Worm (Caenorhabditis elegans) whole organism, late embryonic: Measurements from ENCODE around the gene srw-10.

ENCODE experiments used
- C08G9.2 ChIP-seq: sonication (generic microtip); optimal IDR thresholded peaks from 2 replicates; lab custom pipeline; 2016; ENCODE audit warnings: mild to moderate bottlenecking, missing genetic modification characterization, moderate library complexity, missing compliant biosample characterization
- C38D4.7 ChIP-seq: fragments of 200-800 bp; sonication (Bioruptor generic); optimal IDR thresholded peaks from 2 replicates; lab custom pipeline; 2018; ENCODE audit warnings: mild to moderate bottlenecking, missing genetic modification characterization, moderate library complexity, missing compliant biosample characterization
- K02D7.2 ChIP-seq: sonication (generic microtip); optimal IDR thresholded peaks from 2 replicates; lab custom pipeline; 2017; ENCODE audit warnings: mild to moderate bottlenecking, missing genetic modification characterization, missing compliant biosample characterization
- K09A11.1 ChIP-seq: sonication (generic microtip); optimal IDR thresholded peaks from 2 replicates; lab custom pipeline; 2017; ENCODE audit warnings: antibody characterized with exemption, mild to moderate bottlenecking, missing genetic modification characterization, missing compliant biosample characterization; ENCODE audit not compliant: insufficient read depth
- Y22D7AL.16 ChIP-seq: sonication (generic microtip); optimal IDR thresholded peaks from 2 replicates; lab custom pipeline; 2016; ENCODE audit warnings: missing genetic modification characterization, missing compliant biosample characterization
- ahr-1 ChIP-seq: sonication (generic microtip); optimal IDR thresholded peaks from 2 replicates; lab custom pipeline; 2016; ENCODE audit warnings: missing genetic modification characterization, missing compliant biosample characterization
- ceh-14 ChIP-seq: sonication (generic microtip); optimal IDR thresholded peaks from 2 replicates; lab custom pipeline; 2016; ENCODE audit warnings: missing genotype, missing genetic modification characterization, missing compliant biosample characterization
- ceh-19 ChIP-seq: fragments of 200-800 bp; sonication (Bioruptor generic); optimal IDR thresholded peaks from 2 replicates; lab custom pipeline; 2018; ENCODE audit warnings: mild to moderate bottlenecking, missing genetic modification characterization, missing compliant biosample characterization
- ceh-22 ChIP-seq: sonication (generic microtip); optimal IDR thresholded peaks from 2 replicates; lab custom pipeline; 2017; ENCODE audit warnings: missing biosample characterization, missing genetic modification characterization
- ceh-24 ChIP-seq: sonication (generic microtip); optimal IDR thresholded peaks from 2 replicates; lab custom pipeline; 2016; ENCODE audit warnings: mild to moderate bottlenecking, missing genetic modification characterization, missing compliant biosample characterization
- ceh-30 ChIP-seq: fragments of 150-350 bp; optimal IDR thresholded peaks from 2 replicates; lab custom pipeline; 2014; ENCODE audit warnings: missing biosample characterization, missing genetic modification characterization
- ceh-31 ChIP-seq: sonication (generic microtip); optimal IDR thresholded peaks from 2 replicates; lab custom pipeline; 2016; ENCODE audit warnings: missing genetic modification characterization, missing compliant biosample characterization
- ceh-34 ChIP-seq: sonication (generic microtip); optimal IDR thresholded peaks from 2 replicates; lab custom pipeline; 2016; ENCODE audit warnings: mild to moderate bottlenecking, missing genetic modification characterization, missing compliant biosample characterization
- ceh-45 ChIP-seq: fragments of 200-800 bp; sonication (Bioruptor generic); IDR thresholded peaks from 2 replicates; pipeline ENCODE4 v1.3.6; 2022; ENCODE audit warnings: missing genetic modification reagents, missing genetic modification characterization, missing compliant biosample characterization
- ceh-48 ChIP-seq: sonication (generic microtip); optimal IDR thresholded peaks from 2 replicates; lab custom pipeline; 2016; ENCODE audit warnings: missing genetic modification characterization, inconsistent platforms, missing compliant biosample characterization
- ceh-6 ChIP-seq: fragments of 200-800 bp; sonication (Bioruptor generic); optimal IDR thresholded peaks from 2 replicates; lab custom pipeline; 2018; ENCODE audit warnings: mild to moderate bottlenecking, missing genetic modification characterization, missing compliant biosample characterization
- ceh-9 ChIP-seq: sonication (generic microtip); optimal IDR thresholded peaks from 2 replicates; lab custom pipeline; 2016; ENCODE audit warnings: mild to moderate bottlenecking, missing genetic modification characterization, inconsistent platforms, missing compliant biosample characterization
- che-1 ChIP-seq: sonication (generic microtip); optimal IDR thresholded peaks from 2 replicates; lab custom pipeline; 2016; ENCODE audit warnings: mild to moderate bottlenecking, missing genetic modification characterization, missing compliant biosample characterization
- dve-1 ChIP-seq: sonication (generic microtip); optimal IDR thresholded peaks from 2 replicates; lab custom pipeline; 2017; ENCODE audit warnings: antibody characterized with exemption, mild to moderate bottlenecking, missing genetic modification characterization, missing compliant biosample characterization
- elt-2 ChIP-seq: sonication (generic microtip); optimal IDR thresholded peaks from 2 replicates; lab custom pipeline; 2016; ENCODE audit warnings: missing genetic modification reagents, missing genetic modification characterization, missing compliant biosample characterization
- elt-4 ChIP-seq: sonication (generic microtip); optimal IDR thresholded peaks from 2 replicates; lab custom pipeline; 2016; ENCODE audit warnings: missing genetic modification characterization, missing compliant biosample characterization
- eyg-1 ChIP-seq: sonication (generic microtip); optimal IDR thresholded peaks from 2 replicates; lab custom pipeline; 2016; ENCODE audit warnings: missing genotype, missing genetic modification characterization, missing compliant biosample characterization
- fkh-10 ChIP-seq: fragments of 150-350 bp; optimal IDR thresholded peaks from 2 replicates; lab custom pipeline; 2014; ENCODE audit warnings: missing biosample characterization, missing genetic modification reagents, missing genetic modification characterization
- fkh-6 ChIP-seq: sonication (generic microtip); optimal IDR thresholded peaks from 2 replicates; lab custom pipeline; 2016; ENCODE audit warnings: missing genetic modification characterization, missing compliant biosample characterization
- hlh-13 ChIP-seq: fragments of 200-800 bp; sonication (Bioruptor generic); optimal IDR thresholded peaks from 2 replicates; lab custom pipeline; 2018; ENCODE audit warnings: mild to moderate bottlenecking, missing genetic modification characterization, missing compliant biosample characterization
- hlh-8 ChIP-seq: sonication (generic microtip); optimal IDR thresholded peaks from 2 replicates; lab custom pipeline; 2016; ENCODE audit warnings: missing genotype, missing genetic modification characterization, missing compliant biosample characterization
- lin-11 ChIP-seq: fragments of 200-800 bp; sonication (Bioruptor generic); optimal IDR thresholded peaks from 2 replicates; lab custom pipeline; 2018; ENCODE audit warnings: mild to moderate bottlenecking, missing genetic modification characterization, missing compliant biosample characterization
- mec-3 ChIP-seq: sonication (generic microtip); optimal IDR thresholded peaks from 2 replicates; lab custom pipeline; 2016; ENCODE audit warnings: borderline replicate concordance, missing genetic modification characterization, missing compliant biosample characterization
- nfya-1 ChIP-seq: sonication (generic microtip); optimal IDR thresholded peaks from 2 replicates; lab custom pipeline; 2017; ENCODE audit warnings: missing genetic modification characterization, mild to moderate bottlenecking, missing compliant biosample characterization, antibody characterized with exemption, moderate library complexity
- pag-3 ChIP-seq: sonication (generic microtip); optimal IDR thresholded peaks from 2 replicates; lab custom pipeline; 2016; ENCODE audit warnings: missing compliant biosample characterization, missing genetic modification characterization, borderline replicate concordance
- pha-2 ChIP-seq: sonication (generic microtip); optimal IDR thresholded peaks from 2 replicates; lab custom pipeline; 2017; ENCODE audit warnings: mild to moderate bottlenecking, missing genetic modification characterization, missing compliant biosample characterization
- pqm-1 ChIP-seq: sonication (generic microtip); optimal IDR thresholded peaks from 2 replicates; lab custom pipeline; 2016; ENCODE audit warnings: missing genetic modification characterization, missing compliant biosample characterization
- sox-2 ChIP-seq: fragments of 200-800 bp; sonication (Bioruptor generic); IDR thresholded peaks from 2 replicates; pipeline ENCODE4 v1.3.6; 2022; ENCODE audit warnings: missing genetic modification reagents, missing genetic modification characterization, missing compliant biosample characterization
- sox-4 ChIP-seq: sonication (generic microtip); optimal IDR thresholded peaks from 2 replicates; lab custom pipeline; 2017; ENCODE audit warnings: mild to moderate bottlenecking, missing genetic modification characterization, inconsistent platforms, missing compliant biosample characterization
- tbx-2 ChIP-seq: sonication (generic microtip); optimal IDR thresholded peaks from 2 replicates; lab custom pipeline; 2016; ENCODE audit warnings: missing genetic modification characterization, missing compliant biosample characterization
- unc-3 ChIP-seq, 2 experiments: fragments of 200-800 bp in 1 of 2; sonication (Bioruptor generic) in 1 of 2; sonication (generic microtip) in 1 of 2; conservative IDR thresholded peaks in 1 of 2; optimal IDR thresholded peaks in 1 of 2; 2 replicates each; pipeline versions ENCODE4 v1.3.6 to Lab custom; 2016 to 2022; ENCODE audit warnings: missing compliant biosample characterization in 2 of 2, missing genetic modification characterization in 2 of 2, missing genetic modification reagents in 1 of 2
- zip-5 ChIP-seq: sonication (generic microtip); optimal IDR thresholded peaks from 2 replicates; lab custom pipeline; 2016; ENCODE audit warnings: missing genetic modification characterization, missing compliant biosample characterization

Gene srw-10

DNA sequence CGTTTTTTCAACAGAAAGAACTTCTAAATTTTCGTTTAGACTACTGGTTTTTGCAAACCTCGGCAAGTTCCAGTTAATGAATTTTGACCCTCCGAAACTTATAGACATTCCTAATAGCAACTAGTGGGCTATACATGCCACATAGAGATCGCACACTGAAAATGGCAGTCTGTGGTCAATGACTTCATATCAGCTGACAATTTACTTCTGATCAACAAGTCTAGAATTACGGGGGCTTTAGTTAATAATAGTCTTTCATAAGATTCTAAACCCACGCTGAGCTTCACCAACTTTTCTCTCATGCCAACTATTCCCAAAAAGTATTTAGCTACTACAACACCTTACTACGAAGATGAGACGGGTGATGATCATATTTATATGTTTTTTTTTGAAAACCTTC lies 2.2 kb downstream of the srw-10 start, which contains the start of gene srw-9:
srw-9 (plus strand) TSS at position 301 of the 400 bp plus-strand sequence.
- TF ChIP-seq ceh-30 (tag; lab: Kevin White, UChicago), result no peak
- TF ChIP-seq mec-3 (tag; lab: Kevin White, UChicago), result no peak
- TF ChIP-seq ceh-22 (tag; lab: Kevin White, UChicago), result no peak
- TF ChIP-seq ceh-31 (tag; lab: Kevin White, UChicago), result no peak
- TF ChIP-seq ceh-9 (tag; lab: Kevin White, UChicago), result no peak
- no peak for TF ChIP-seq ceh-19
- no peak for TF ChIP-seq sox-2 (GFP tag; lab: Robert Waterston, UW)
- TF ChIP-seq ceh-6 (GFP tag; lab: Kevin White, UChicago), result no peak
- no peak for TF ChIP-seq ahr-1 (tag; lab: Kevin White, UChicago)
- no peak for TF ChIP-seq elt-4
- no peak for TF ChIP-seq ceh-45 (GFP tag; lab: Robert Waterston, UW)
- no peak for TF ChIP-seq hlh-8 (tag; lab: Kevin White, UChicago)
- no peak for TF ChIP-seq ceh-34 (tag; lab: Kevin White, UChicago)
- TF ChIP-seq ceh-24, result no peak
- no peak for TF ChIP-seq fkh-10 (GFP tag; lab: Kevin White, UChicago)
- TF ChIP-seq hlh-13 (GFP tag; lab: Kevin White, UChicago), result no peak
- TF ChIP-seq eyg-1 (tag; lab: Kevin White, UChicago), result no peak

- no peak for TF ChIP-seq tbx-2 (tag; lab: Kevin White, UChicago)
- no peak for TF ChIP-seq ahr-1 (tag; lab: Kevin White, UChicago)
- TF ChIP-seq che-1 (tag; lab: Kevin White, UChicago), result no peak
- TF ChIP-seq elt-4, result no peak
- no peak for TF ChIP-seq elt-2 (tag; lab: Kevin White, UChicago)
- no peak for TF ChIP-seq pha-2 (tag; lab: Kevin White, UChicago)
- no peak for TF ChIP-seq C38D4.7
- no peak for TF ChIP-seq mec-3 (tag; lab: Kevin White, UChicago)
- no peak for TF ChIP-seq dve-1 (tag; lab: Kevin White, UChicago)
- no peak for TF ChIP-seq ceh-48 (tag; lab: Kevin White, UChicago)
- no peak for TF ChIP-seq K09A11.1 (tag; lab: Kevin White, UChicago)
- TF ChIP-seq lin-11 (tag; lab: Kevin White, UChicago), result no peak
- no peak for TF ChIP-seq sox-4 (tag; lab: Kevin White, UChicago)
- TF ChIP-seq unc-3 (GFP tag; conservative IDR thresholded peaks at IDR 0.05; lab: Robert Waterston, UW), result no peak
- no peak for TF ChIP-seq unc-3 (tag; optimal IDR thresholded peaks at IDR 0.05; lab: Kevin White, UChicago)
- no peak for TF ChIP-seq fkh-6 (tag; lab: Kevin White, UChicago)
- TF ChIP-seq pqm-1, result no peak
- no peak for TF ChIP-seq C08G9.2 (tag; lab: Kevin White, UChicago)
- no peak for TF ChIP-seq nfya-1 (tag; lab: Kevin White, UChicago)
Measured at ce11 chrIII:12764241-12764640, 9.1 kb downstream of the srw-10 start, which contains the start of the genes irld-19 and irld-61. irld-19 (minus strand) TSS chrIII:12764341. irld-61 (plus strand) TSS chrIII:12764553.

- no peak for TF ChIP-seq pag-3 (tag; lab: Kevin White, UChicago)
- TF ChIP-seq nfya-1 (tag; lab: Kevin White, UChicago), result peak; percentile 95
Measured at ce11 chrIII:12773753-12774152, 18.6 kb downstream of the srw-10 start.

DNA sequence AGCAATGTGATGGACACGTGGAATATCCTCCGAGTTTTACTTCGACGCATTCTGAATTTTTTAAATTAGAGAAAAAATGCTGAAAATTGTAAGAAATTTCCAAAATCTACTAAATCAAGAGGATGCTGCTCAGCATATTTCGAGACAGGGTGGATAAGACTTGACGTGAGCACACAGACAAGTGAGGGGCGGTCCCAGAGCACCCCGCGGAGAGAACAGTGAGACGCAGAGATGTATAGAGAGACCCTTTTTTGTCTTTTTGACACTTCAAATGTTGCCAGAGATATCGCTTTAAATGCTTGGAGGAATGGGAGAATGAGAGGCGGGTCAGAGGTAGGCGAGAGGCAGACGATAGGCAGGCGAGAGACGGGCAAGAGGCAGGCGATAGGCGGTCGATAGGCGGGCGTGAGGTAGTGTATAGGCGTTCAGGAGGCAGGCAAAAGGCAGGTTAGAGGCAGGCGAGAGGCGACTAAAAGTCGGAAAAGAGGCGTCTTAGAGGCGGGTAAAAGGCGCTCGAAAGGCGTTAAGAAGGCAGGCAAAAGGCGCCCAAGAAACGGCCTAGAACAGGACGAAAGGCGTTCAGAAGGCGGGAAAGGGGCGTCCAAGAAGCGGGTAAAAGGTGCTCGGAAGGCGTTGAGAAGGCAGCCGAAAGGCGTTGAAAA lies 24.7 kb downstream of the srw-10 start, which contains the start of gene gab-1:
gab-1 (minus strand) TSS at position 51 of the 662 bp plus-strand sequence.
- TF ChIP-seq K02D7.2, result peak; percentile 28
- TF ChIP-seq zip-5 (tag; lab: Kevin White, UChicago), result no peak
- no peak for TF ChIP-seq Y22D7AL.16
- peak; percentile 12 for TF ChIP-seq ceh-14 (tag; lab: Kevin White, UChicago)
- TF ChIP-seq, all 69 proteins: peak for 2
